Fruit fly (Drosophila melanogaster) whole organism, prepupa: ENCODE data around the gene CG14535.

Experiments used
- CG6808 ChIP-seq: fragments of 200-800 bp; sonication (Bioruptor generic); optimal IDR thresholded peaks from 3 replicates; lab custom pipeline; 2017; ENCODE audit warnings: missing biosample characterization, missing genetic modification characterization, mild to moderate bottlenecking, moderate library complexity, missing genetic modification reagents
- CG7368 ChIP-seq: fragments of 200-800 bp; sonication (Bioruptor generic); optimal IDR thresholded peaks from 3 replicates; lab custom pipeline; 2016; ENCODE audit warnings: missing biosample characterization, missing genetic modification characterization
- CG8119 ChIP-seq: fragments of 200-800 bp; sonication (Bioruptor generic); IDR thresholded peaks from 3 replicates; pipeline ENCODE4 v1.3.6; 2022; ENCODE audit warnings: missing biosample characterization, missing genetic modification characterization
- CG8632 ChIP-seq: fragments of 200-800 bp; sonication (Bioruptor generic); optimal IDR thresholded peaks from 3 replicates; lab custom pipeline; 2016; ENCODE audit warnings: missing biosample characterization, missing genetic modification characterization
- Eip78C ChIP-seq: fragments of 200-800 bp; sonication (Bioruptor generic); peaks from one replicate; lab custom pipeline; 2016; ENCODE audit warnings: missing biosample characterization, missing genetic modification characterization
- Gug ChIP-seq: fragments of 200-800 bp; sonication (Bioruptor generic); IDR thresholded peaks from 2 replicates; pipeline ENCODE4 v1.3.6; 2022; ENCODE audit warnings: missing biosample characterization, missing genetic modification characterization
- Hr4 ChIP-seq: fragments of 200-800 bp; sonication (Bioruptor generic); optimal IDR thresholded peaks from 3 replicates; lab custom pipeline; 2016; ENCODE audit warnings: missing biosample characterization, missing genetic modification characterization
- achi ChIP-seq: fragments of 200-800 bp; sonication (Bioruptor generic); optimal IDR thresholded peaks from 3 replicates; lab custom pipeline; 2016; ENCODE audit warnings: missing biosample characterization, missing genetic modification characterization
- fd85E ChIP-seq: fragments of 200-800 bp; sonication (Bioruptor generic); optimal IDR thresholded peaks from 3 replicates; lab custom pipeline; 2016; ENCODE audit warnings: missing biosample characterization, missing genetic modification characterization
- svp ChIP-seq: fragments of 200-800 bp; sonication (Bioruptor generic); peaks from one replicate; lab custom pipeline; 2016; ENCODE audit warnings: missing biosample characterization, missing genetic modification characterization

The CG14535 gene

dm6 chr2L:7799804-7800433 lies 55.4 kb downstream of the CG14535 start, which contains the start of the genes Herp and r2d2 (continued):
- TF ChIP-seq Gug (GFP tag; lab: Robert Waterston, UW) = peak; percentile 86
- TF ChIP-seq CG8632 (GFP tag; lab: Kevin White, UChicago) = peak; percentile 77
- TF ChIP-seq CG8119 = peak; percentile 70
- peak; percentile 99 for TF ChIP-seq svp (GFP tag; lab: Kevin White, UChicago)
- TF ChIP-seq achi (GFP tag; lab: Kevin White, UChicago) = peak; percentile 88
- TF ChIP-seq CG7368 (GFP tag; lab: Kevin White, UChicago) = peak; percentile 84
- TF ChIP-seq CG6808 (GFP tag; lab: Kevin White, UChicago) = peak; percentile 83
- peak; percentile 90 for TF ChIP-seq Hr4 (GFP tag; lab: Kevin White, UChicago)
- TF ChIP-seq Eip78C (GFP tag; lab: Kevin White, UChicago) = peak; percentile 92
- TF ChIP-seq fd85E (GFP tag; lab: Kevin White, UChicago) = no peak

- TF ChIP-seq svp (GFP tag; lab: Kevin White, UChicago) = peak; percentile 35
- TF ChIP-seq CG8119 = no peak
- TF ChIP-seq, all 60 proteins: peak for 1
Observed at dm6 chr2L:7795859-7796258, 59.4 kb downstream of the CG14535 start, which contains the start of gene LKRSDH. TSS of gene LKRSDH (minus strand) at chr2L:7795959.
